Worm (Caenorhabditis elegans) whole organism, L1 larva: ENCODE measurements around the gene ZC487.1.

Source experiments
- ama-1 ChIP-seq: fragments of 150-350 bp; optimal IDR thresholded peaks from 2 replicates; lab custom pipeline; 2014
- ztf-4 ChIP-seq: fragments of 150-350 bp; optimal IDR thresholded peaks from 2 replicates; lab custom pipeline; 2014; ENCODE audit warnings: missing biosample characterization, missing genetic modification characterization

DNA sequence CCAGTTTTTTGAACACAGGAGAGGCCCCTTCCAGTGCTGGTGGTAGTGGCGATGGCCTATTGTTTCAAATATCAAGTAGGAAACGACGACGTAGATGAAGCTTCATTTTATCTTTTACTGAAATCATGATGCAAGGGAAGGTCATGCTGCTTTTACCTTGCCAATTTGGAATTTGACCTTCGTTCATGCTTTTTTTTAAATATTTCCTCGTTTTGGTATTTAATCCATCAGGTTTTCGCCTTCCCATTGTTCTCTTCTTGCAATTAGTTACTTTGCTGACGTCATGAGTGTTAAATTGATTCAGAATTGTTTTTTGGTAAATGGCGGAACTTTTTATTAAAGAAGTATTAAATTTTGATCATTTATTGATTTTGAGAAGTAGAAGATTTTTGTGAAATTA lies 8.8 kb downstream of the ZC487.1 start:
- no peak for TF ChIP-seq ama-1 (lab: Kevin White, UChicago)
- TF ChIP-seq ztf-4: no peak
